Fruit fly (Drosophila melanogaster) whole organism, larva: ENCODE data around the gene CG13066.

Experiments
- noc ChIP-seq: fragments of 200-800 bp; sonication (Bioruptor generic); optimal IDR thresholded peaks from 3 replicates; lab custom pipeline; 2019; ENCODE audit warnings: missing biosample characterization, mild to moderate bottlenecking, missing genetic modification characterization, moderate library complexity

CG13066 gene

dm6 chr3L:16301153-16301552, 28.4 kb downstream of the CG13066 start, which contains the start of gene CG4982:
Gene CG4982, plus strand, starts transcription at chr3L:16301453.
- no peak for TF ChIP-seq noc (tag; lab: Kevin White, UChicago)

dm6 chr3L:16303078-16303477, 30.4 kb downstream of the CG13066 start, which contains the start of gene CG13044:
Gene CG13044, minus strand, starts transcription at chr3L:16303178.
- no peak for TF ChIP-seq noc (tag; lab: Kevin White, UChicago)

- no peak for TF ChIP-seq noc (tag; lab: Kevin White, UChicago)
These were observed 31.3 kb downstream of the CG13066 start, which contains the start of gene CG43249 for dm6 chr3L:16303982-16304381. Gene CG43249, plus strand, starts transcription at chr3L:16304282.

- no peak for TF ChIP-seq noc (tag; lab: Kevin White, UChicago)
These were observed 33.3 kb downstream of the CG13066 start, which contains the start of the genes CG13043 and CG13063 for dm6 chr3L:16305820-16306650. Gene CG13043, minus strand, starts transcription at chr3L:16305870. Gene CG13063, plus strand, starts transcription at chr3L:16306600.

- TF ChIP-seq noc (tag; lab: Kevin White, UChicago), result no peak
These were observed 35.7 kb downstream of the CG13066 start, which contains the start of gene CG13042 for dm6 chr3L:16308380-16308779. Gene CG13042, minus strand, starts transcription at chr3L:16308480.

- TF ChIP-seq noc (tag; lab: Kevin White, UChicago), result peak; percentile 61
These were observed 37.3 kb downstream of the CG13066 start for dm6 chr3L:16309972-16310371.

- TF ChIP-seq noc (tag; lab: Kevin White, UChicago), result no peak
These were observed 41.3 kb downstream of the CG13066 start, which contains the start of gene CG13062 for dm6 chr3L:16313985-16314384. Gene CG13062, plus strand, starts transcription at chr3L:16314285.

- TF ChIP-seq noc (tag; lab: Kevin White, UChicago), result no peak
These were observed 45.0 kb downstream of the CG13066 start, which contains the start of gene Nplp3 for dm6 chr3L:16317724-16318123. Gene Nplp3, plus strand, starts transcription at chr3L:16318024.

dm6 chr3L:16319399-16319906, 46.7 kb downstream of the CG13066 start, which contains the start of the genes CG13041 and CG13060:
Gene CG13041, minus strand, starts transcription at chr3L:16319526.
Gene CG13060, plus strand, starts transcription at chr3L:16319856.
- TF ChIP-seq noc (tag; lab: Kevin White, UChicago), result no peak

- TF ChIP-seq noc (tag; lab: Kevin White, UChicago), result no peak
These were observed 48.5 kb downstream of the CG13066 start, which contains the start of gene CG42718 for dm6 chr3L:16321172-16321571. Gene CG42718, minus strand, starts transcription at chr3L:16321272.
